Fruit fly (Drosophila melanogaster) whole organism: Measurements from ENCODE around the gene CG8360.

ENCODE experiments used
- CG8478 ChIP-seq: fragments of >200 bp; optimal IDR thresholded peaks from 2 replicates; lab custom pipeline; 2018; ENCODE audit warnings: inconsistent platforms
- EcR ChIP-seq, 2 experiments: fragments of >200 bp; optimal IDR thresholded peaks; 2 replicates each; lab custom pipeline; 2017; ENCODE audit warnings: missing biosample characterization in 2 of 2, missing genetic modification characterization in 2 of 2, missing genetic modification reagents in 2 of 2
- usp ChIP-seq: fragments of >200 bp; optimal IDR thresholded peaks from 2 replicates; lab custom pipeline; 2017; ENCODE audit warnings: missing biosample characterization, missing genetic modification characterization, mixed read lengths

- TF ChIP-seq usp (GFP tag; lab: Kevin White, UChicago) (no peak), EcR (GFP tag; optimal IDR thresholded peaks at IDR 0.05; lab: Kevin White, UChicago) (no peak), CG8478 (lab: Kevin White, UChicago) (no peak)
Observed at dm6 chr2L:8239712-8240245, 27.0 kb downstream of the CG8360 start, which contains the start of gene Pvr.
